Fruit fly (Drosophila melanogaster) whole organism: ENCODE measurements around the gene CG2120.

Experiments used
- CG8478 ChIP-seq: fragments of >200 bp; optimal IDR thresholded peaks from 2 replicates; lab custom pipeline; 2018; ENCODE audit warnings: inconsistent platforms
- Dll ChIP-seq: fragments of >200 bp; optimal IDR thresholded peaks from 2 replicates; lab custom pipeline; 2017
- psq ChIP-seq: fragments of >200 bp; optimal IDR thresholded peaks from 2 replicates; lab custom pipeline; 2017
- usp ChIP-seq: fragments of >200 bp; optimal IDR thresholded peaks from 2 replicates; lab custom pipeline; 2017; ENCODE audit warnings: missing biosample characterization, missing genetic modification characterization, mixed read lengths

DNA sequence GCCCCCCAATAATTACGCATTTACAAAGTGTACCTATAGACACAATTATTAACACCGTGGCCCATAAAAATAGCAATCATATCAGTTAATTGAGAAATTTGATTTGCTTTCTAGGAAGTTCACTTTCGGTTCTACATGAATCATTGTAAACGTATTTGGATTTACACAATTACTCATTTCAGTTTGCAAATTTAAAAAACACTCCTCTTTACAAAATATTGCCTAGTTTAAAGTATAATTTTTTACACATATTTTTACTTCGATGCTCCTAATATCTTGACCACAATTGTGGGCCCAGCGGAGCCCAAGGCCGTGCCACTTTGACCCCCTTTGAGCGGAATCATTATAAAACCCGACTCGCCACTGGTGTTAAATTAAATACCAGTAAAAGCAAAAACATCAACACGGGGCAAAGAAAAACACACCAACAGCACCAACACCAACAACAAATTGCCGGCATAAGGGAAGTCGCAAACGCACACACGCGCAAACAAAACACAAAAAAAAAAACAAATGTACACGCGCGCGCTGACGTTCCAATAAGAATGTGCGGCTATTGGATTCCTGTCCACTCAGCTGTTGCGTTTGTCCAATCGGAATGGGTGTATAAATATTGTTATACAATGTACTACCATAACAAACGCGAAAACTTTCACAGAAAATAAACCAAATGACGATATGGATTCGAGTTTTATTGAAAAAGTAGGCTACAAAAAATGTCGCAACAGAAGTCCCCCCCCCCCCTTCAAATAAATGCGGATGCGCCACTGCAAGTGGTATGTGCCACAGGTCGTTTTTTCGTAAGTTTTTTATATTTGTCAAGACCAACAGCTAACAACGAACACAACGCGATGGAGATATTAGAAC, 20.9 kb upstream of the CG2120 start:
- TF ChIP-seq usp (GFP tag; lab: Kevin White, UChicago), result no peak
- no peak for TF ChIP-seq CG8478 (lab: Kevin White, UChicago)
- TF ChIP-seq Dll (lab: Kevin White, UChicago), result no peak
- no peak for TF ChIP-seq psq (lab: Kevin White, UChicago)
